Fruit fly (Drosophila melanogaster): ENCODE results near the gene Grp170.
A peak's percentile ranks its signal among the peaks of the same experiment; 100 is the strongest.

The Grp170 gene

DNA sequence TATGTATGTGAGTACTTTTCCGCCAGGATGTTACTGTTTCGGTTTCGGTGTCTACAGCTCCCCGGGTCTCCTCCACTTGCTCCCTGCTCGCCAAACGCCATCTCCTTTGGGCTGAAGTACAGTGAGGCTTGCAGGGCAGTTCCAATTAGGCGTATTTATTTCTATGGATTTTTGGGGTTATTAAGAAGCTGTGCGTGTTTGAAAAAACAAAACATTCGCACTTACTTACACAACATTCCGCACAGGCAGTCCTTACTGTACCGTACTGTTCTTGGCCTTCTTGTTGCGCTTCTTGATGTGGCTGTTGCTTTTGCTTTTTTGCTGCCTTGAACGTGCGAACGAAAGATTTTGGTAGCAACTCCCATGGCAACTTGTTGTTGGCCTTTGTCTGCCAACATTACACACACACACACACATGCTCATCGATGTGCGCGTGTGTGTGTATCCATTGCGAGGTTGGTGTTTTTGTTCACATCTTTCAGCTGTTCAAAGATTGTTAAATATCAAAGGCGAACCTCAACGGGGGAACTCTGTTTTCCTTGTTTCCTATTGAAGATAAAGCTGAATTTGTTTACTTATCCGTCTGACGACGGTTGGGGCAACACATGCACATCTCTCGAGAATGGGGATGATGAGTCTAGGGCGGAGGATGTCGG is 47.2 kb upstream of the Grp170 start (continued):
- TF ChIP-seq CG1529 (GFP tag; optimal IDR thresholded peaks at IDR 0.05) (peak; percentile 2), CG12299 (tag; optimal IDR thresholded peaks at IDR 0.05) (no peak), pho (GFP tag; optimal IDR thresholded peaks at IDR 0.05) (peak; percentile 28), mld (GFP tag; IDR thresholded peaks at IDR 0.05; ENCODE audit: partially characterized antibody) (no peak), CG6175 (GFP tag; IDR thresholded peaks at IDR 0.05) (no peak), CG12155 (GFP tag; optimal IDR thresholded peaks at IDR 0.05) (peak; percentile 56), NC2α (GFP tag; optimal IDR thresholded peaks at IDR 0.05) (peak; percentile 13), CG13894 (tag; optimal IDR thresholded peaks at IDR 0.05) (no peak), z (GFP tag; IDR thresholded peaks at IDR 0.05) (no peak), trem (tag; optimal IDR thresholded peaks at IDR 0.05) (no peak), insv (GFP tag; optimal IDR thresholded peaks at IDR 0.05) (no peak), CG18262 (tag; optimal IDR thresholded peaks at IDR 0.05) (peak; percentile 44), hb (GFP tag; IDR thresholded peaks at IDR 0.05; ENCODE audit: partially characterized antibody) (no peak), sqz (GFP tag; optimal IDR thresholded peaks at IDR 0.05) (no peak), gt (GFP tag; IDR thresholded peaks at IDR 0.05) (no peak), prd (optimal IDR thresholded peaks at IDR 0.05) (no peak), prd (GFP tag; IDR thresholded peaks at IDR 0.05) (peak; percentile 90), CG5953 (GFP tag; IDR thresholded peaks at IDR 0.05) (peak; percentile 64; the same call in 1 of the 2 replicates), YL-1 (GFP tag; optimal IDR thresholded peaks at IDR 0.05) (no peak), CG3838 (GFP tag; optimal IDR thresholded peaks at IDR 0.05) (no peak), abd-A (tag; optimal IDR thresholded peaks at IDR 0.05) (no peak), CG1024 (GFP tag; IDR thresholded peaks at IDR 0.05) (peak; percentile 39), NC2β (GFP tag; optimal IDR thresholded peaks at IDR 0.05) (peak; percentile 42), dysf (GFP tag; IDR thresholded peaks at IDR 0.05) (peak; percentile 63), CG7987 (GFP tag; optimal IDR thresholded peaks at IDR 0.05) (no peak), NFAT (GFP tag; IDR thresholded peaks at IDR 0.05) (peak; percentile 29; the same call in 1 of the 2 replicates), sim (GFP tag; IDR thresholded peaks at IDR 0.05) (no peak), stc (GFP tag; IDR thresholded peaks at IDR 0.05) (0 out of 2 replicates have a peak, but pooled peaks have one; percentile 36), Dp (GFP tag; optimal IDR thresholded peaks at IDR 0.05) (no peak), NK7.1 (GFP tag; optimal IDR thresholded peaks at IDR 0.05) (no peak), ttk (GFP tag; IDR thresholded peaks at IDR 0.05) (no peak), CG2199 (GFP tag; IDR thresholded peaks at IDR 0.05) (no peak), CG11093 (GFP tag; IDR thresholded peaks at IDR 0.05) (no peak), CG14014 (GFP tag; IDR thresholded peaks at IDR 0.05) (peak; percentile 76), lmd (GFP tag; IDR thresholded peaks at IDR 0.05) (peak; percentile 67), disco-r (GFP tag; optimal IDR thresholded peaks at IDR 0.05) (peak; percentile 22), Mes4 (GFP tag; optimal IDR thresholded peaks at IDR 0.05) (peak; percentile 33), HHEX (GFP tag; optimal IDR thresholded peaks at IDR 0.05) (peak; percentile 40), C15 (GFP tag; IDR thresholded peaks at IDR 0.05) (no peak), lola (GFP tag; optimal IDR thresholded peaks at IDR 0.05) (peak in 1 of 3 experiments; percentile 31), CG14710 (tag; optimal IDR thresholded peaks at IDR 0.05) (no peak), CrebB (tag; optimal IDR thresholded peaks at IDR 0.05) (no peak), seq (GFP tag; IDR thresholded peaks at IDR 0.05) (peak; percentile 62), CG9797 (GFP tag; optimal IDR thresholded peaks at IDR 0.05) (no peak), MESR4 (GFP tag; optimal IDR thresholded peaks at IDR 0.05) (no peak), tx (GFP tag; optimal IDR thresholded peaks at IDR 0.05) (no peak), pum (GFP tag; optimal IDR thresholded peaks at IDR 0.05) (no peak), row (GFP tag; IDR thresholded peaks at IDR 0.05) (peak; percentile 78), CG10147 (GFP tag; optimal IDR thresholded peaks at IDR 0.05) (no peak), CG5245 (GFP tag; optimal IDR thresholded peaks at IDR 0.05) (peak; percentile 5), br (optimal IDR thresholded peaks at IDR 0.05) (no peak)

Measured in whole organism, embryonic.